Worm (Caenorhabditis elegans) whole organism, L4 larva: ENCODE measurements around the gene ZK971.1.

Experiments
- F10B5.3 ChIP-seq: sonication (generic microtip); optimal IDR thresholded peaks from 2 replicates; lab custom pipeline; 2016; ENCODE audit warnings: mild to moderate bottlenecking, missing genetic modification characterization, missing compliant biosample characterization
- F37D6.2 ChIP-seq: sonication (generic microtip); optimal IDR thresholded peaks from 2 replicates; lab custom pipeline; 2016; ENCODE audit warnings: mild to moderate bottlenecking, missing genetic modification characterization, missing compliant biosample characterization
- R02D3.7 ChIP-seq: fragments of 150-350 bp; sonication (generic microtip); optimal IDR thresholded peaks from 3 replicates; lab custom pipeline; 2014; ENCODE audit warnings: missing biosample characterization, missing genetic modification characterization
- T20F7.1 ChIP-seq: fragments of 200-800 bp; sonication (Bioruptor generic); optimal IDR thresholded peaks from 2 replicates; lab custom pipeline; 2018; ENCODE audit warnings: mild to moderate bottlenecking, missing genetic modification characterization, missing compliant biosample characterization
- Y5F2A.4 ChIP-seq: fragments of 200-800 bp; sonication (Bioruptor generic); optimal IDR thresholded peaks from 2 replicates; lab custom pipeline; 2018; ENCODE audit warnings: mild to moderate bottlenecking, missing genetic modification characterization, missing compliant biosample characterization
- ZK546.5 ChIP-seq, 2 experiments: sonication (generic microtip); optimal IDR thresholded peaks; 2 replicates each; lab custom pipeline; 2017; ENCODE audit warnings: missing biosample characterization in 2 of 2, missing genetic modification characterization in 2 of 2
- aly-2 ChIP-seq: sonication (generic microtip); optimal IDR thresholded peaks from 2 replicates; lab custom pipeline; 2018; ENCODE audit warnings: missing biosample characterization, missing genetic modification characterization
- attf-4 ChIP-seq: sonication (generic microtip); optimal IDR thresholded peaks from 3 replicates; lab custom pipeline; 2017; ENCODE audit warnings: missing biosample characterization, missing genetic modification characterization
- ceh-44 ChIP-seq: fragments of 200-800 bp; sonication (Bioruptor generic); IDR thresholded peaks from 2 replicates; pipeline ENCODE4 v1.3.6; 2022; ENCODE audit warnings: missing genetic modification reagents, missing genetic modification characterization, missing compliant biosample characterization
- cey-2 ChIP-seq: sonication (generic microtip); optimal IDR thresholded peaks from 3 replicates; lab custom pipeline; 2017; ENCODE audit warnings: missing genetic modification characterization, mild to moderate bottlenecking, missing compliant biosample characterization, antibody characterized with exemption, borderline replicate concordance; ENCODE audit not compliant: insufficient read depth
- daf-12 ChIP-seq: fragments of 150-350 bp; optimal IDR thresholded peaks from 2 replicates; lab custom pipeline; 2014; ENCODE audit warnings: missing biosample characterization, missing genetic modification reagents, missing genetic modification characterization
- daf-19 ChIP-seq: fragments of 200-800 bp; sonication (Bioruptor generic); conservative IDR thresholded peaks from 2 replicates; pipeline ENCODE4 v1.3.6; 2022; ENCODE audit warnings: missing genetic modification characterization, missing compliant biosample characterization
- dmd-6 ChIP-seq: fragments of 200-800 bp; sonication (Bioruptor generic); IDR thresholded peaks from 2 replicates; pipeline ENCODE4 v1.3.6; 2022; ENCODE audit warnings: missing genetic modification reagents, missing genetic modification characterization, missing compliant biosample characterization
- dmd-9 ChIP-seq: fragments of 200-800 bp; sonication (Bioruptor generic); IDR thresholded peaks from 2 replicates; pipeline ENCODE4 v1.3.6; 2022; ENCODE audit warnings: missing genetic modification reagents, missing genetic modification characterization, missing compliant biosample characterization
- lim-7 ChIP-seq: fragments of 200-800 bp; sonication (Bioruptor generic); IDR thresholded peaks from 2 replicates; pipeline ENCODE4 v1.3.6; 2022; ENCODE audit warnings: missing genetic modification characterization, missing compliant biosample characterization
- lin-1 ChIP-seq: fragments of 200-800 bp; sonication (Bioruptor generic); IDR thresholded peaks from 2 replicates; pipeline ENCODE4 v1.3.6; 2022; ENCODE audit warnings: missing genetic modification reagents, missing genetic modification characterization, missing compliant biosample characterization
- lin-15B ChIP-seq: fragments of 150-350 bp; sonication (generic microtip); optimal IDR thresholded peaks from 3 replicates; lab custom pipeline; 2014; ENCODE audit warnings: missing biosample characterization, missing genetic modification characterization
- lsy-2 ChIP-seq, 2 experiments: fragments of 150-350 bp in 1 of 2; sonication (generic microtip) in 1 of 2; optimal IDR thresholded peaks; 2 replicates each; lab custom pipeline; 2014 to 2017; ENCODE audit warnings: missing biosample characterization in 2 of 2, missing genetic modification characterization in 2 of 2
- madf-5 ChIP-seq, 2 experiments: fragments of 200-800 bp; sonication (Bioruptor generic); IDR thresholded peaks; 2 replicates each; pipeline ENCODE4 v1.3.6; 2022; ENCODE audit warnings: missing compliant biosample characterization in 2 of 2, missing genetic modification characterization in 2 of 2
- mdl-1 ChIP-seq, 2 experiments: fragments of 150-350 bp in 1 of 2; sonication (generic microtip) in 1 of 2; optimal IDR thresholded peaks; 2 replicates each; lab custom pipeline; 2014 to 2017; ENCODE audit warnings: missing biosample characterization in 2 of 2, missing genetic modification characterization in 2 of 2
- mes-2 ChIP-seq: sonication (generic microtip); optimal IDR thresholded peaks from 2 replicates; lab custom pipeline; 2016; ENCODE audit warnings: missing genotype, mild to moderate bottlenecking, missing genetic modification characterization, missing compliant biosample characterization; ENCODE audit not compliant: poor library complexity, severe bottlenecking
- mxl-3 ChIP-seq: fragments of 200-800 bp; sonication (Bioruptor generic); optimal IDR thresholded peaks from 2 replicates; lab custom pipeline; 2018; ENCODE audit warnings: mild to moderate bottlenecking, missing genetic modification characterization, missing compliant biosample characterization
- nhr-102 ChIP-seq: sonication (generic microtip); optimal IDR thresholded peaks from 2 replicates; lab custom pipeline; 2016; ENCODE audit warnings: mild to moderate bottlenecking, missing genetic modification characterization, moderate library complexity, missing compliant biosample characterization
- nhr-111 ChIP-seq: fragments of 200-800 bp; sonication (Bioruptor generic); optimal IDR thresholded peaks from 2 replicates; lab custom pipeline; 2018; ENCODE audit warnings: mild to moderate bottlenecking, missing genetic modification characterization, missing compliant biosample characterization
- nhr-42 ChIP-seq: fragments of 200-800 bp; sonication (Bioruptor generic); IDR thresholded peaks from 2 replicates; pipeline ENCODE4 v1.3.6; 2022; ENCODE audit warnings: missing genetic modification characterization, missing compliant biosample characterization
- pha-4 ChIP-seq, 2 experiments: fragments of 150-350 bp in 1 of 2; fragments of 200-800 bp in 1 of 2; sonication (Bioruptor generic) in 1 of 2; IDR thresholded peaks in 1 of 2; optimal IDR thresholded peaks in 1 of 2; 2 replicates each; pipeline versions ENCODE4 v1.3.6 to Lab custom; 2014 to 2022; ENCODE audit warnings: missing genetic modification characterization in 2 of 2, missing genetic modification reagents in 2 of 2, missing biosample characterization in 1 of 2, missing compliant biosample characterization in 1 of 2
- php-3 ChIP-seq: fragments of 200-800 bp; sonication (Bioruptor generic); IDR thresholded peaks from 2 replicates; pipeline ENCODE4 v1.3.6; 2022; ENCODE audit warnings: missing genetic modification reagents, missing genetic modification characterization, missing compliant biosample characterization
- pqm-1 ChIP-seq: sonication (generic microtip); optimal IDR thresholded peaks from 2 replicates; lab custom pipeline; 2017; ENCODE audit warnings: missing biosample characterization, missing genetic modification characterization
- rbr-2 ChIP-seq: sonication (generic microtip); optimal IDR thresholded peaks from 2 replicates; lab custom pipeline; 2016; ENCODE audit warnings: missing genotype, missing genetic modification characterization, missing compliant biosample characterization
- set-16 ChIP-seq: fragments of 200-800 bp; sonication (Bioruptor generic); IDR thresholded peaks from 2 replicates; pipeline ENCODE4 v1.3.6; 2022; ENCODE audit warnings: missing genetic modification reagents, missing genetic modification characterization, missing compliant biosample characterization
- unc-39 ChIP-seq: sonication (generic microtip); optimal IDR thresholded peaks from 2 replicates; lab custom pipeline; 2017; ENCODE audit warnings: missing biosample characterization, missing genetic modification characterization
- unc-62 ChIP-seq, 3 experiments: fragments of 150-350 bp in 1 of 3; sonication (generic microtip); optimal IDR thresholded peaks in 2 of 3; peaks in 1 of 3; 1 replicate in 1 of 3; 2 replicates in 2 of 3; lab custom pipeline; 2014 to 2017; ENCODE audit warnings: missing biosample characterization in 3 of 3, missing genetic modification characterization in 3 of 3, missing genetic modification reagents in 3 of 3, missing genotype in 1 of 3
- vab-7 ChIP-seq: fragments of 200-800 bp; sonication (Bioruptor generic); IDR thresholded peaks from 2 replicates; pipeline ENCODE4 v1.3.6; 2022; ENCODE audit warnings: missing genetic modification reagents, missing genetic modification characterization, missing compliant biosample characterization
- zfp-2 ChIP-seq: sonication (generic microtip); optimal IDR thresholded peaks from 2 replicates; lab custom pipeline; 2016; ENCODE audit warnings: mild to moderate bottlenecking, missing genetic modification characterization, missing compliant biosample characterization
- ztf-7 ChIP-seq: fragments of 150-350 bp; optimal IDR thresholded peaks from 2 replicates; lab custom pipeline; 2014; ENCODE audit warnings: missing biosample characterization, missing genetic modification characterization

The ZK971.1 gene

DNA sequence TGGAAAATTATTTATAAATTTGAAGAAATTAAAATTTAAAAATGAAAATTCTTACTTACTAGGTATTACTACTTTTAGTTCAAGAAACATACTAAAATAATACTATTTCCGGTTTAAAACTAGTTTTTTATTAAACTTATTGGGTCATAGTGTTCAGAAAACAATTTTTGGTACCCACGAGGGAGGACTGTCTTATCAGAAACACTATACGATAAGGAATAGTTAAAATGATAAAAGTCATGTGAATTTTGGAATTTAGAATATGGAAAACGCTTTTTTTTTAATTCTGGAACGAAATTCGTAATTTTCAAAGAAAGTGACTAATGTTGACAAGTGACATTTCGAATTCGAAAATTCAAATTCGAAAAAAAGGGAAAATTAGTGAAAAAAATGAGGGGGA, 2.2 kb upstream of the ZK971.1 start (continued):
- TF ChIP-seq attf-4 (tag; lab: Kevin White, UChicago) (no peak), R02D3.7 (tag; lab: Kevin White, UChicago) (no peak)

DNA sequence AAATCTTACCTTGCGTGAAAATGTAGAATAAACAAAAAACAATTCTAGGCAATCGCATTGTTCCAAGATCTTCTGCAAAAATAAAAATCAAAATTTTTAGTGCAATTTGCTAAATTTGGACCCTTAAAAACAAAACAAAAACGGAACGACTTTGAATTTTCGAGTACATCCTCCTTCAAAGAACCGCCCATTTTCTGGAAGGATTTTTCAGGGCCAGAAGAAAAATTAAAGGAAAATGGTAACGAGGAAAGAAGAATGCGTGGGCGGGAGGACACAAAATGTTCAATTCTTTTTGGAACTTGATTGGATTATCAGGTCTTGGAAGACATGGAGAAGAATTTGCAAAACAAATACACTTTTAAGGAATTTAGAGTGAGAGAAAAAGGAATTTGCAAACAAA, 8.4 kb downstream of the ZK971.1 start, which contains the start of gene F54B3.4:
Gene F54B3.4 (minus strand): TSS at position 101 of the 400 bp plus-strand sequence.
- TF ChIP-seq mes-2 (tag; lab: Kevin White, UChicago) (no peak), daf-12 (tag; lab: Kevin White, UChicago) (no peak), lin-1 (no peak), unc-62 (GFP tag; optimal IDR thresholded peaks at IDR 0.05 in 1 of 2; lab: Kevin White, UChicago) (no peak), unc-62 (tag; optimal IDR thresholded peaks at IDR 0.05; lab: Kevin White, UChicago) (no peak), F37D6.2 (tag; lab: Kevin White, UChicago) (no peak), T20F7.1 (GFP tag; lab: Kevin White, UChicago) (no peak), rbr-2 (tag; lab: Kevin White, UChicago) (no peak), nhr-42 (GFP tag; lab: Robert Waterston, UW) (no peak), mxl-3 (GFP tag; lab: Kevin White, UChicago) (no peak), pqm-1 (no peak), nhr-102 (tag; lab: Kevin White, UChicago) (no peak), lin-15B (tag; lab: Kevin White, UChicago) (no peak), aly-2 (tag; lab: Kevin White, UChicago) (no peak), lim-7 (GFP tag; lab: Robert Waterston, UW) (no peak), Y5F2A.4 (GFP tag; lab: Kevin White, UChicago) (no peak), ztf-7 (no peak), vab-7 (GFP tag; lab: Robert Waterston, UW) (no peak), dmd-9 (no peak), mdl-1 (tag; optimal IDR thresholded peaks at IDR 0.05; lab: Kevin White, UChicago) (no peak)

DNA sequence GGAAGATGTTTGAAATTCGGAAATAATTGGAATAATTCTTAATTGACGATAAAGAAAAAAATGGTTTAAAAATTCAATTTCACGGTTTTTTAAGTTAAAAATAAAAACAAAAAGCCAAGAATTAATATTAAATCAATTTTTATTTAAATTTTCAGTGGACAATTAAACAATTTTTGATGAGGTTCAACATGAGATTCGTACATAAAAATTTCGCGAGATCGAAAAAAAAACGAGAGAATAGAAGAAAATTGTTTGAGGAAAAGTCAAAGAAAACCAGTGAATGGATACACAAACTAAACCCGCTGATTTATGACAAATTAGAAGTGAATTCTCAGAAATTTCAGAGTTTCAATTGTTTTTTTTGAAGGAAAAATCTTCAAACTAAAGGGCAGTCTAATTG, 9.4 kb downstream of the ZK971.1 start, which contains the start of gene F54B3.2:
Gene F54B3.2 (minus strand): TSS at position 101 of the 400 bp plus-strand sequence.
- TF ChIP-seq ceh-44 (no peak), set-16 (GFP tag; lab: Robert Waterston, UW) (no peak), unc-39 (tag; lab: Kevin White, UChicago) (no peak), F10B5.3 (no peak), dmd-6 (GFP tag; lab: Robert Waterston, UW) (no peak), nhr-102 (tag; lab: Kevin White, UChicago) (no peak), vab-7 (GFP tag; lab: Robert Waterston, UW) (no peak), madf-5 (GFP tag; IDR thresholded peaks at IDR 0.05; lab: Robert Waterston, UW) (no peak), daf-19 (GFP tag; lab: Robert Waterston, UW) (no peak), pha-4 (GFP tag; IDR thresholded peaks at IDR 0.05; lab: Robert Waterston, UW) (no peak), pha-4 (tag; optimal IDR thresholded peaks at IDR 0.05; lab: Kevin White, UChicago) (no peak), cey-2 (tag; lab: Kevin White, UChicago) (no peak), ZK546.5 (tag; optimal IDR thresholded peaks at IDR 0.05; lab: Kevin White, UChicago) (no peak), nhr-111 (no peak), mxl-3 (GFP tag; lab: Kevin White, UChicago) (no peak), lsy-2 (tag; optimal IDR thresholded peaks at IDR 0.05; lab: Kevin White, UChicago) (no peak), php-3 (GFP tag; lab: Robert Waterston, UW) (no peak), zfp-2 (no peak)

DNA sequence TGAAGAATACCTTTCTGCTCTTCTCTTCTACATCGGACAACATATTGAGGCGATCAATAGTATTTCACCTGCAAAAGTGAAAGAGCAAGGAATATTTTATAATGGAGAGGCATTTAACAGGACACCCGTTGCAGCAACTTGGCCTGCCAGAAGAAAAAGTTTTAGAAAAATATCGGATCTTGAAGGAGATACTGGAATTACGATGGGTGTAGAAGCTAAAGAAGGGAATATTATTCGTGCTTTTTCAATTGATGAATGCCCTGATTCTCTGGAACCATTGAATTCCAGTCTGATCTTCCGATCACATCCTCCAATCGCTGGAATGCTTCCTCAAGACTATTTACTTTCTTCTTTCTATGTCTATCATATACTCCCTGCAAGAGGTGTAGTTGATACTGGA, 18.2 kb downstream of the ZK971.1 start:
- no peak for TF ChIP-seq lsy-2 (tag; optimal IDR thresholded peaks at IDR 0.05; lab: Kevin White, UChicago)
- peak in 1 of 2 experiments; percentile 95 for TF ChIP-seq unc-62 (GFP tag; optimal IDR thresholded peaks at IDR 0.05 in 1 of 2; lab: Kevin White, UChicago)
- TF ChIP-seq unc-62 (tag; optimal IDR thresholded peaks at IDR 0.05; lab: Kevin White, UChicago), result no peak
